Worm (Caenorhabditis elegans): ENCODE measurements around the gene F14H3.3.

- TF ChIP-seq lin-13 (GFP tag; optimal IDR thresholded peaks at IDR 0.05) (no peak), unc-62 (GFP tag; optimal IDR thresholded peaks at IDR 0.05 in 1 of 2) (peak in 1 of 2 experiments; percentile 62), unc-62 (tag; optimal IDR thresholded peaks at IDR 0.05) (no peak), duxl-1 (tag; optimal IDR thresholded peaks at IDR 0.05; ENCODE audit: poor library complexity) (no peak), daf-12 (tag; optimal IDR thresholded peaks at IDR 0.05) (no peak)
Measured at ce11 chrV:16071167-16071566, 17.9 kb upstream of the F14H3.3 start, which contains the start of gene nhr-176.
